Worm (Caenorhabditis elegans): Measurements from ENCODE around the gene Y39E4B.6.

- TF ChIP-seq nhr-21 (tag; optimal IDR thresholded peaks at IDR 0.05) (no peak), lin-13 (GFP tag; optimal IDR thresholded peaks at IDR 0.05) (no peak), fos-1 (tag; optimal IDR thresholded peaks at IDR 0.05) (no peak), ceh-82 (tag; optimal IDR thresholded peaks at IDR 0.05) (no peak), ama-1 (optimal IDR thresholded peaks at IDR 0.05) (no peak)
Measured at ce11 chrIII:13032429-13033018, 38.0 kb upstream of the Y39E4B.6 start.

All from whole organism, L2 larva.